Worm (Caenorhabditis elegans) whole organism, mixed stage, embryonic: Measurements from ENCODE around the gene C46C2.3.

Experiments used
- M03D4.4 ChIP-seq: sonication (generic microtip); optimal IDR thresholded peaks from 2 replicates; lab custom pipeline; 2017; ENCODE audit warnings: mild to moderate bottlenecking, missing genetic modification characterization, missing compliant biosample characterization
- bed-3 ChIP-seq: fragments of 200-800 bp; sonication (Bioruptor generic); optimal IDR thresholded peaks from 3 replicates; lab custom pipeline; 2018; ENCODE audit warnings: mild to moderate bottlenecking, missing genetic modification characterization, moderate library complexity, missing compliant biosample characterization
- blmp-1 ChIP-seq: fragments of 150-350 bp; optimal IDR thresholded peaks from 2 replicates; lab custom pipeline; 2014; ENCODE audit warnings: missing biosample characterization, missing genetic modification characterization
- ceh-39 ChIP-seq: fragments of 150-350 bp; optimal IDR thresholded peaks from 2 replicates; lab custom pipeline; 2014; ENCODE audit warnings: missing biosample characterization, missing genetic modification characterization
- ceh-43 ChIP-seq: fragments of 200-800 bp; sonication (Bioruptor generic); optimal IDR thresholded peaks from 2 replicates; lab custom pipeline; 2018; ENCODE audit warnings: mild to moderate bottlenecking, missing genetic modification characterization, moderate library complexity, missing compliant biosample characterization
- ceh-83 ChIP-seq: fragments of 200-800 bp; sonication (Bioruptor generic); optimal IDR thresholded peaks from 2 replicates; lab custom pipeline; 2018; ENCODE audit warnings: mild to moderate bottlenecking, missing genetic modification characterization, missing compliant biosample characterization
- ces-1 ChIP-seq: fragments of 150-350 bp; optimal IDR thresholded peaks from 2 replicates; lab custom pipeline; 2014; ENCODE audit warnings: missing biosample characterization, missing genetic modification reagents, missing genetic modification characterization
- cnd-1 ChIP-seq: fragments of 200-800 bp; sonication (Bioruptor generic); optimal IDR thresholded peaks from 2 replicates; lab custom pipeline; 2018; ENCODE audit warnings: mild to moderate bottlenecking, missing genetic modification characterization, missing compliant biosample characterization
- drap-1 ChIP-seq: fragments of 200-800 bp; sonication (Bioruptor generic); optimal IDR thresholded peaks from 3 replicates; lab custom pipeline; 2018; ENCODE audit warnings: mild to moderate bottlenecking, missing genetic modification characterization, missing compliant biosample characterization
- elt-1 ChIP-seq: sonication (generic microtip); optimal IDR thresholded peaks from 2 replicates; lab custom pipeline; 2017; ENCODE audit warnings: missing genetic modification characterization, mild to moderate bottlenecking, missing compliant biosample characterization, antibody characterized with exemption, moderate library complexity, borderline replicate concordance; ENCODE audit not compliant: insufficient read depth
- elt-3 ChIP-seq: fragments of 150-350 bp; optimal IDR thresholded peaks from 2 replicates; lab custom pipeline; 2014; ENCODE audit warnings: missing biosample characterization, missing genetic modification characterization
- flh-1 ChIP-seq: fragments of 200-800 bp; sonication (Bioruptor generic); optimal IDR thresholded peaks from 2 replicates; lab custom pipeline; 2018; ENCODE audit warnings: mild to moderate bottlenecking, missing genetic modification characterization, moderate library complexity, missing compliant biosample characterization
- ham-2 ChIP-seq: fragments of 200-800 bp; sonication (Bioruptor generic); optimal IDR thresholded peaks from 2 replicates; lab custom pipeline; 2018; ENCODE audit warnings: mild to moderate bottlenecking, missing genetic modification characterization, missing compliant biosample characterization
- hlh-1 ChIP-seq: fragments of 150-350 bp; optimal IDR thresholded peaks from 2 replicates; lab custom pipeline; 2014; ENCODE audit warnings: missing biosample characterization, missing genetic modification reagents, missing genetic modification characterization
- lin-13 ChIP-seq: fragments of 150-350 bp; optimal IDR thresholded peaks from 2 replicates; lab custom pipeline; 2014; ENCODE audit warnings: missing biosample characterization, missing genetic modification characterization
- lin-32 ChIP-seq: fragments of 200-800 bp; sonication (Bioruptor generic); optimal IDR thresholded peaks from 2 replicates; lab custom pipeline; 2018; ENCODE audit warnings: mild to moderate bottlenecking, missing genetic modification characterization, missing compliant biosample characterization
- lsy-2 ChIP-seq: fragments of 150-350 bp; optimal IDR thresholded peaks from 2 replicates; lab custom pipeline; 2014; ENCODE audit warnings: missing biosample characterization, missing genetic modification characterization
- mab-5 ChIP-seq: fragments of 150-350 bp; optimal IDR thresholded peaks from 2 replicates; lab custom pipeline; 2014; ENCODE audit warnings: missing biosample characterization, missing genetic modification characterization
- mep-1 ChIP-seq: fragments of 150-350 bp; optimal IDR thresholded peaks from 2 replicates; lab custom pipeline; 2017; ENCODE audit warnings: missing biosample characterization, missing genetic modification reagents, missing genetic modification characterization, inconsistent platforms
- mls-2 ChIP-seq: sonication (generic microtip); optimal IDR thresholded peaks from 2 replicates; lab custom pipeline; 2016; ENCODE audit warnings: mild to moderate bottlenecking, missing genetic modification characterization, moderate library complexity, missing compliant biosample characterization
- nhr-12 ChIP-seq: fragments of 150-350 bp; optimal IDR thresholded peaks from 2 replicates; lab custom pipeline; 2014; ENCODE audit warnings: missing biosample characterization, missing genetic modification characterization
- nhr-2 ChIP-seq: fragments of 150-350 bp; optimal IDR thresholded peaks from 2 replicates; lab custom pipeline; 2014; ENCODE audit warnings: missing biosample characterization, missing genetic modification characterization
- nhr-237 ChIP-seq: fragments of 150-350 bp; optimal IDR thresholded peaks from 2 replicates; lab custom pipeline; 2014; ENCODE audit warnings: missing biosample characterization, missing genetic modification characterization
- nhr-28 ChIP-seq: fragments of 150-350 bp; optimal IDR thresholded peaks from 2 replicates; lab custom pipeline; 2014; ENCODE audit warnings: missing biosample characterization, missing genetic modification characterization
- nhr-76 ChIP-seq: sonication (generic microtip); optimal IDR thresholded peaks from 2 replicates; lab custom pipeline; 2017; ENCODE audit warnings: missing biosample characterization, missing genetic modification characterization
- pha-4 ChIP-seq: fragments of 150-350 bp; optimal IDR thresholded peaks from 2 replicates; lab custom pipeline; 2018; ENCODE audit warnings: missing biosample characterization, missing genetic modification reagents, missing genetic modification characterization
- sem-2 ChIP-seq: fragments of 200-800 bp; sonication (Bioruptor generic); optimal IDR thresholded peaks from 2 replicates; lab custom pipeline; 2018; ENCODE audit warnings: mild to moderate bottlenecking, missing genetic modification characterization, missing compliant biosample characterization
- snpc-4 ChIP-seq: fragments of 150-350 bp; optimal IDR thresholded peaks from 2 replicates; lab custom pipeline; 2014; ENCODE audit warnings: missing biosample characterization, missing genetic modification characterization
- sptf-1 ChIP-seq: sonication (generic microtip); optimal IDR thresholded peaks from 2 replicates; lab custom pipeline; 2017; ENCODE audit warnings: mild to moderate bottlenecking, missing genetic modification characterization, moderate library complexity, missing compliant biosample characterization
- tbx-8 ChIP-seq: fragments of 200-800 bp; sonication (Bioruptor generic); optimal IDR thresholded peaks from 2 replicates; lab custom pipeline; 2018; ENCODE audit warnings: mild to moderate bottlenecking, missing genetic modification characterization, moderate library complexity, missing compliant biosample characterization
- unc-120 ChIP-seq: sonication (generic microtip); optimal IDR thresholded peaks from 2 replicates; lab custom pipeline; 2017; ENCODE audit warnings: missing genetic modification characterization, missing compliant biosample characterization; ENCODE audit not compliant: poor library complexity, severe bottlenecking
- unc-39 ChIP-seq: fragments of 150-350 bp; optimal IDR thresholded peaks from 2 replicates; lab custom pipeline; 2014; ENCODE audit warnings: missing biosample characterization, missing genetic modification characterization
- unc-62 ChIP-seq: fragments of 150-350 bp; optimal IDR thresholded peaks from 2 replicates; lab custom pipeline; 2014; ENCODE audit warnings: missing biosample characterization, missing genetic modification reagents, missing genetic modification characterization
- zip-8 ChIP-seq: fragments of 150-350 bp; optimal IDR thresholded peaks from 2 replicates; lab custom pipeline; 2014; ENCODE audit warnings: missing biosample characterization, missing genetic modification characterization
- ztf-11 ChIP-seq: fragments of 150-350 bp; optimal IDR thresholded peaks from 2 replicates; lab custom pipeline; 2014; ENCODE audit warnings: missing biosample characterization, missing genetic modification characterization

C46C2.3 gene

DNA sequence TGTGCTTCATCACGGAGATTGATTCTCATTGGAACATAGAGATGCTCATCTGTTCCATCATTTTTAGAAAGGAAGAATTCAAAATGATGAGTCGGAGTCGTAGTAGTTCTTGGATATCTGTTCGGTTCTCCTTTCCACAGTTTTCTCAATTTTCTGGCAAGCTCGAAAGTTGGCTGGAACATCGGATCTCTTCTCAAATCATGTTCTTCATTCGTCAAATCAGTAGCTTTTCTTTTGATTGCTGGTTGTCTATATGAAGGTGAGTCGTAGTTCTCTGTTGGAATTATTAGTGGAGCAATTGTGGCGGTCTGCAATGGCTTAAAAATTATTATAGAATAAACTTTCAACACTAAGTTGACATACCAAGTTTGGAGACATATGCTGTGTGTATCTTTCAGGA lies 37.4 kb downstream of the C46C2.3 start:
- TF ChIP-seq zip-8 (tag; lab: Kevin White, UChicago) (no peak), M03D4.4 (no peak), unc-39 (no peak), lin-32 (GFP tag; lab: Kevin White, UChicago) (no peak), cnd-1 (tag; lab: Kevin White, UChicago) (no peak), sem-2 (GFP tag; lab: Kevin White, UChicago) (no peak), tbx-8 (GFP tag; lab: Kevin White, UChicago) (no peak)

DNA sequence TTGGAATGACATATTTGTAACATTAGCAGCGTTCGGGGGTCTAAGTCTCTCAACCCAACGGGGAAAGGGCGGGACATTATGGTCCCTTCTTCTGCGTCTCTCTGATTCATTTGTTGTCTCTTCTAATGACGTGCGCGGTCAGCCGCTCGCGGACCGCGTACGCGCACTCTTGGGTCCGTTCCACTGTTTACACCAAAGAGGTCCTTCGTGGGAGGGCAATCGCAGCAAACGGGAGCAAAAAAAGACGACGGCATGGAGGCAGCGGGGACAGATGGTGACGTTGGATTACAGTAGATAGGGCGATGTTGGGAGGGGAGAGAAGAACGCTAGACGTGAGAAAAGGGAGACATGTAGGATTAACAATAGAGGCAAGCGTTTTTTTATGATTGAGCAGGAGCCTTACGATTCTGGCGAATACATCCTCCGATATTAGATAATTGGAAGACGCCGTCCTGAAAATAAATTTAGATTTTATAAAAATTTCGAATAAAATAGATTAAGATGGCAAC lies 38.9 kb downstream of the C46C2.3 start, which contains the start of gene flh-1:
Gene flh-1 (minus strand): TSS at position 459 of the 509 bp plus-strand sequence.
- no peak for TF ChIP-seq nhr-12 (tag; lab: Kevin White, UChicago)
- no peak for TF ChIP-seq flh-1
- no peak for TF ChIP-seq bed-3 (GFP tag; lab: Kevin White, UChicago)
- no peak for TF ChIP-seq sem-2 (GFP tag; lab: Kevin White, UChicago)
- peak; percentile 37 for TF ChIP-seq ztf-11 (tag; lab: Kevin White, UChicago)
- no peak for TF ChIP-seq blmp-1 (tag; lab: Kevin White, UChicago)
- TF ChIP-seq ceh-43 = no peak
- no peak for TF ChIP-seq elt-1 (tag; lab: Kevin White, UChicago)
- TF ChIP-seq lsy-2 (tag; lab: Kevin White, UChicago) = no peak
- TF ChIP-seq unc-120 (tag; lab: Kevin White, UChicago) = no peak
- TF ChIP-seq pha-4 (tag; lab: Kevin White, UChicago) = peak; percentile 35
- no peak for TF ChIP-seq lin-13
- TF ChIP-seq nhr-28 (tag; lab: Kevin White, UChicago) = no peak
- peak; percentile 18 for TF ChIP-seq ces-1 (GFP tag; lab: Kevin White, UChicago)
- no peak for TF ChIP-seq unc-39
- TF ChIP-seq sptf-1 (tag; lab: Kevin White, UChicago) = peak; percentile 69
- peak; percentile 17 for TF ChIP-seq ceh-83 (GFP tag; lab: Kevin White, UChicago)
- TF ChIP-seq drap-1 = peak; percentile 56
- TF ChIP-seq mep-1 (tag; lab: Kevin White, UChicago) = peak; percentile 55
- no peak for TF ChIP-seq elt-3 (tag; lab: Kevin White, UChicago)
- no peak for TF ChIP-seq tbx-8 (GFP tag; lab: Kevin White, UChicago)
- TF ChIP-seq snpc-4 (tag; lab: Kevin White, UChicago) = no peak
- TF ChIP-seq unc-62 (GFP tag; lab: Kevin White, UChicago) = peak; percentile 25
- TF ChIP-seq M03D4.4 = peak; percentile 27
- peak; percentile 91 for TF ChIP-seq lin-32 (GFP tag; lab: Kevin White, UChicago)
- peak; percentile 68 for TF ChIP-seq mls-2
- TF ChIP-seq cnd-1 (tag; lab: Kevin White, UChicago) = peak; percentile 93
- peak; percentile 42 for TF ChIP-seq ceh-39 (tag; lab: Kevin White, UChicago)
- TF ChIP-seq mab-5 = no peak
- TF ChIP-seq nhr-76 (tag; lab: Kevin White, UChicago) = no peak
- TF ChIP-seq zip-8 (tag; lab: Kevin White, UChicago) = no peak
- TF ChIP-seq hlh-1 (tag; lab: Kevin White, UChicago) = peak; percentile 64
- TF ChIP-seq ham-2 = no peak
- peak; percentile 73 for TF ChIP-seq nhr-2
- no peak for TF ChIP-seq nhr-237 (tag; lab: Kevin White, UChicago)

DNA sequence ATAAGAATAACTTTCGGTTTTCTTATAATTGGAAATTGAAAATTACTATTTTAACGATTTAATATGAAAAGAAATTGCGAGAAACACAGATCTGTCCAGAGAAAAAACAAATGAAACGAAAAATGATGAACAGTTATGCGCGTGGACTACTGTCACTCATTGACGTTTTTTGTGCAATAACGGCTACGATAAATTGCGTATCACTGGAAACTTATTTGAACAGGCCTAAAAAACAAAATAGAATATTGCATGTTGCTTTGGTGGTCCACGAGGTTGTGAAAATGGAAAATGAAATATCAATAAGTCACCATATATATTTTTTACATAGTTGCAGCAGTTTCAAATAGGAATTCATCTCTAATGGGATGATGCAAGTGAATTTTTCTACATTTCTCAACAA lies 39.6 kb downstream of the C46C2.3 start:
- no peak for TF ChIP-seq lsy-2 (tag; lab: Kevin White, UChicago)
- no peak for TF ChIP-seq ceh-43
- no peak for TF ChIP-seq elt-1 (tag; lab: Kevin White, UChicago)
- TF ChIP-seq drap-1 = no peak
- no peak for TF ChIP-seq zip-8 (tag; lab: Kevin White, UChicago)
- no peak for TF ChIP-seq sem-2 (GFP tag; lab: Kevin White, UChicago)
- TF ChIP-seq ceh-83 (GFP tag; lab: Kevin White, UChicago) = no peak
- TF ChIP-seq mls-2 = no peak
- no peak for TF ChIP-seq cnd-1 (tag; lab: Kevin White, UChicago)
- no peak for TF ChIP-seq lin-13
- no peak for TF ChIP-seq ceh-39 (tag; lab: Kevin White, UChicago)
- TF ChIP-seq nhr-2 = no peak
- no peak for TF ChIP-seq M03D4.4
- no peak for TF ChIP-seq unc-39
- TF ChIP-seq ham-2 = no peak
- no peak for TF ChIP-seq sptf-1 (tag; lab: Kevin White, UChicago)
- TF ChIP-seq elt-3 (tag; lab: Kevin White, UChicago) = no peak
- no peak for TF ChIP-seq tbx-8 (GFP tag; lab: Kevin White, UChicago)
- no peak for TF ChIP-seq flh-1
